Fruit fly (Drosophila melanogaster) whole organism, pupa: Measurements from ENCODE around the gene Cap-H2.

ENCODE experiments used
- CG10348 ChIP-seq: fragments of 200-800 bp; sonication (Bioruptor generic); IDR thresholded peaks from 2 replicates; pipeline ENCODE4 v1.3.6; 2022; ENCODE audit warnings: missing biosample characterization, missing genetic modification characterization
- CG12605 ChIP-seq: fragments of 200-800 bp; sonication (Bioruptor generic); IDR thresholded peaks from 2 replicates; pipeline ENCODE4 v1.3.6; 2022; ENCODE audit warnings: missing biosample characterization, missing genetic modification characterization
- CG13204 ChIP-seq: fragments of 200-800 bp; sonication (Bioruptor generic); optimal IDR thresholded peaks from 2 replicates; lab custom pipeline; 2018; ENCODE audit warnings: missing biosample characterization, mild to moderate bottlenecking, missing genetic modification characterization, moderate library complexity
- CG14655 ChIP-seq: fragments of 200-800 bp; sonication (Bioruptor generic); optimal IDR thresholded peaks from 3 replicates; lab custom pipeline; 2017; ENCODE audit warnings: mild to moderate bottlenecking, missing biosample characterization, missing genetic modification reagents, missing genetic modification characterization
- CG15710 ChIP-seq: fragments of 200-800 bp; sonication (Bioruptor generic); optimal IDR thresholded peaks from 2 replicates; lab custom pipeline; 2018; ENCODE audit warnings: missing biosample characterization, mild to moderate bottlenecking, missing genetic modification characterization, moderate library complexity
- CG17806 ChIP-seq: fragments of 200-800 bp; sonication (Bioruptor generic); optimal IDR thresholded peaks from 2 replicates; lab custom pipeline; 2018; ENCODE audit warnings: missing biosample characterization, mild to moderate bottlenecking, missing genetic modification characterization, moderate library complexity
- CG32121 ChIP-seq: fragments of 200-800 bp; sonication (Bioruptor generic); IDR thresholded peaks from 2 replicates; pipeline ENCODE4 v1.3.6; 2022; ENCODE audit warnings: missing biosample characterization, missing genetic modification characterization
- CG34367 ChIP-seq: fragments of 200-800 bp; sonication (Bioruptor generic); optimal IDR thresholded peaks from 2 replicates; lab custom pipeline; 2018; ENCODE audit warnings: missing biosample characterization, mild to moderate bottlenecking, missing genetic modification characterization
- CG4496 ChIP-seq: fragments of 200-800 bp; sonication (Bioruptor generic); IDR thresholded peaks from 3 replicates; pipeline ENCODE4 v1.3.6; 2022; ENCODE audit warnings: missing biosample characterization, missing genetic modification characterization
- CG8159 ChIP-seq: fragments of 200-800 bp; sonication (Bioruptor generic); optimal IDR thresholded peaks from 3 replicates; lab custom pipeline; 2018; ENCODE audit warnings: missing biosample characterization, mild to moderate bottlenecking, missing genetic modification characterization, moderate library complexity
- CG8301 ChIP-seq: fragments of 200-800 bp; sonication (Bioruptor generic); optimal IDR thresholded peaks from 2 replicates; lab custom pipeline; 2018; ENCODE audit warnings: missing biosample characterization, mild to moderate bottlenecking, missing genetic modification characterization
- CG9948 ChIP-seq: fragments of 200-800 bp; sonication (Bioruptor generic); optimal IDR thresholded peaks from 2 replicates; lab custom pipeline; 2018; ENCODE audit warnings: missing biosample characterization, mild to moderate bottlenecking, missing genetic modification characterization, moderate library complexity
- D1 ChIP-seq: fragments of 200-800 bp; sonication (Bioruptor generic); optimal IDR thresholded peaks from 2 replicates; lab custom pipeline; 2018; ENCODE audit warnings: missing biosample characterization, mild to moderate bottlenecking, missing genetic modification characterization, moderate library complexity
- EcR ChIP-seq: fragments of 200-800 bp; sonication (Bioruptor generic); optimal IDR thresholded peaks from 3 replicates; lab custom pipeline; 2019; ENCODE audit warnings: missing biosample characterization, missing genetic modification characterization, mild to moderate bottlenecking, moderate library complexity, missing genetic modification reagents
- Ets98B ChIP-seq: fragments of 200-800 bp; sonication (Bioruptor generic); IDR thresholded peaks from 2 replicates; pipeline ENCODE4 v1.3.6; 2022; ENCODE audit warnings: missing biosample characterization, missing genetic modification characterization
- Pif1A ChIP-seq: fragments of 200-800 bp; sonication (Bioruptor generic); optimal IDR thresholded peaks from 3 replicates; lab custom pipeline; 2016; ENCODE audit warnings: missing biosample characterization, missing genetic modification characterization
- Pif1B ChIP-seq: fragments of 200-800 bp; sonication (Bioruptor generic); optimal IDR thresholded peaks from 3 replicates; lab custom pipeline; 2016; ENCODE audit warnings: missing biosample characterization, missing genetic modification characterization
- Snoo ChIP-seq: fragments of 200-800 bp; sonication (Bioruptor generic); optimal IDR thresholded peaks from 3 replicates; lab custom pipeline; 2017; ENCODE audit warnings: missing biosample characterization, mild to moderate bottlenecking, missing genetic modification characterization, inconsistent platforms
- fd96Ca ChIP-seq: fragments of 200-800 bp; sonication (Bioruptor generic); IDR thresholded peaks from 3 replicates; pipeline ENCODE4 v1.3.6; 2022; ENCODE audit warnings: missing biosample characterization, missing genetic modification characterization
- gl ChIP-seq: fragments of 200-800 bp; sonication (Bioruptor generic); optimal IDR thresholded peaks from 2 replicates; lab custom pipeline; 2018; ENCODE audit warnings: missing biosample characterization, mild to moderate bottlenecking, missing genetic modification characterization
- rn ChIP-seq: fragments of 200-800 bp; sonication (Bioruptor generic); IDR thresholded peaks from 2 replicates; pipeline ENCODE4 v1.3.6; 2022; ENCODE audit warnings: missing biosample characterization, missing genetic modification characterization

The Cap-H2 gene

DNA sequence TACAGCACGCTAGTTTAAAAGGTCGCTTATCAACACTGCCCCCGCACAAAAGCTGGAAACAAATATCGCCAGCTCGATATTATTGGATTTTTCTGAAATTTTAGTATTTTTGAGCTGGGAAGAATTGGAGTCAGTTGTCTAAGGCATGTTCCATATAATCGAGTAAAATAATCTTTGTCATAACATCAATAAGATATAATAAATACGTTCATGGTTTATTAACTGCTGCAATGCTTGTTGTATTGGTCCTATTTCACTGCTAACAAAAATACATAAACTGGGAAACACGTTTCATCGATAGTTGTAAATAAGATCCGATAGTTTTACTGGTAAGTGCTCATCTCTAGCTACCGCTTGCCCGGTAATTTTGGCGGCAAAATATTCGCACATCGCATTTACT is 27.1 kb downstream of the Cap-H2 start, which contains the start of the genes Art1 and Mcm5:
Gene Art1, minus strand, starts transcription at position 41 of the 400 bp plus-strand sequence.
Gene Mcm5, plus strand, starts transcription at position 339 of the 400 bp plus-strand sequence.
- TF ChIP-seq CG10348 (GFP tag; lab: Robert Waterston, UW) (no peak), CG8301 (tag; lab: Kevin White, UChicago) (no peak), CG9948 (tag; lab: Kevin White, UChicago) (no peak), CG32121 (GFP tag; lab: Robert Waterston, UW) (no peak), D1 (tag; lab: Kevin White, UChicago) (no peak), CG14655 (GFP tag; lab: Kevin White, UChicago) (no peak), EcR (GFP tag; lab: Kevin White, UChicago) (no peak), CG12605 (no peak), Ets98B (GFP tag; lab: Robert Waterston, UW) (no peak), gl (tag; lab: Kevin White, UChicago) (no peak), CG4496 (GFP tag; lab: Robert Waterston, UW) (no peak)

- no peak for TF ChIP-seq Pif1A (GFP tag; lab: Kevin White, UChicago)
- no peak for TF ChIP-seq Ets98B (GFP tag; lab: Robert Waterston, UW)
- TF ChIP-seq CG4496 (GFP tag; lab: Robert Waterston, UW): no peak
- TF ChIP-seq gl (tag; lab: Kevin White, UChicago): no peak
- TF ChIP-seq CG10348 (GFP tag; lab: Robert Waterston, UW): no peak
- TF ChIP-seq rn (GFP tag; lab: Robert Waterston, UW): no peak
- TF ChIP-seq D1 (tag; lab: Kevin White, UChicago): no peak
- TF ChIP-seq CG32121 (GFP tag; lab: Robert Waterston, UW): no peak
- TF ChIP-seq CG34367 (tag; lab: Kevin White, UChicago): no peak
- no peak for TF ChIP-seq CG12605
- no peak for TF ChIP-seq EcR (GFP tag; lab: Kevin White, UChicago)
- TF ChIP-seq CG15710 (tag; lab: Kevin White, UChicago): no peak
- no peak for TF ChIP-seq CG17806 (tag; lab: Kevin White, UChicago)
- no peak for TF ChIP-seq fd96Ca
- TF ChIP-seq CG8159 (tag; lab: Kevin White, UChicago): no peak
- no peak for TF ChIP-seq Snoo (tag; lab: Kevin White, UChicago)
- no peak for TF ChIP-seq CG13204 (GFP tag; lab: Kevin White, UChicago)
- no peak for TF ChIP-seq CG9948 (tag; lab: Kevin White, UChicago)
- TF ChIP-seq Pif1B (GFP tag; lab: Kevin White, UChicago): no peak
Observed at dm6 chr3R:10792604-10793003, 31.5 kb downstream of the Cap-H2 start, which contains the start of gene CG14687. CG14687 (plus strand) TSS chr3R:10792904.

DNA sequence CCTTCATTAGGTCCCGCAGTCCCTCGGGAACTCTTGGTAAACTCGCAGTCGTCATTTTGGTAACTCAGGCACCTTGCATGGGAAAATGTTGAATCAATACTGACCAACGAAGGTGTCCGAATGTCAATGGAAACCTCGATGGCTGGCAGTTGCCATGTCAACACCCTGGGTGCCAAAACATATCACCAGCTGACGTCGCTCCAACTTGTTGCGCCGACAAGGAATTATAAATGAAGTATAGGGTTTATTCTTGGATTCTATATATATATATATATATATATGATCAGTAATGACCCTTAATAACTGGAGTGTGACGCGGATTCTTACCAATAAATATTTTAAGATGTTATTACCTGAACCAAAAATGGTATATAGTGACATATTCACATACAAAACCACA is 42.7 kb downstream of the Cap-H2 start, which contains the start of gene CG14692:
Gene CG14692, minus strand, starts transcription at position 101 of the 400 bp plus-strand sequence.
- TF ChIP-seq CG8301 (tag; lab: Kevin White, UChicago) (no peak), CG12605 (no peak), CG32121 (GFP tag; lab: Robert Waterston, UW) (no peak), D1 (tag; lab: Kevin White, UChicago) (no peak), Ets98B (GFP tag; lab: Robert Waterston, UW) (no peak), CG17806 (tag; lab: Kevin White, UChicago) (no peak), CG9948 (tag; lab: Kevin White, UChicago) (no peak), CG8159 (tag; lab: Kevin White, UChicago) (no peak)

dm6 chr3R:10815032-10815431 is 53.9 kb downstream of the Cap-H2 start, which contains the start of the genes CG14693 and TTLL15:
CG14693 (minus strand) TSS chr3R:10815047.
TTLL15 (plus strand) TSS chr3R:10815288.
- TF ChIP-seq CG13204 (GFP tag; lab: Kevin White, UChicago) (no peak), D1 (tag; lab: Kevin White, UChicago) (peak; percentile 27)
